Worm (Caenorhabditis elegans): Measurements from ENCODE around the gene sfxn-1.1.

ce11 chrII:9483342-9483741 is 35.3 kb downstream of the sfxn-1.1 start:
- TF ChIP-seq lsy-2 (tag; optimal IDR thresholded peaks at IDR 0.05) (no peak), jun-1 (tag; optimal IDR thresholded peaks at IDR 0.05) (no peak), lin-15B (tag; optimal IDR thresholded peaks at IDR 0.05) (no peak), ceh-82 (tag; optimal IDR thresholded peaks at IDR 0.05) (no peak), fkh-10 (GFP tag; optimal IDR thresholded peaks at IDR 0.05) (no peak), elt-2 (tag; optimal IDR thresholded peaks at IDR 0.05) (peak; percentile 41), nhr-28 (tag; optimal IDR thresholded peaks at IDR 0.05) (no peak), unc-62 (GFP tag; optimal IDR thresholded peaks at IDR 0.05) (no peak), nhr-47 (tag; optimal IDR thresholded peaks at IDR 0.05) (no peak), egl-13 (tag; optimal IDR thresholded peaks at IDR 0.05) (no peak)
